Fruit fly (Drosophila melanogaster): ENCODE data around the gene ro.

The ro gene

DNA sequence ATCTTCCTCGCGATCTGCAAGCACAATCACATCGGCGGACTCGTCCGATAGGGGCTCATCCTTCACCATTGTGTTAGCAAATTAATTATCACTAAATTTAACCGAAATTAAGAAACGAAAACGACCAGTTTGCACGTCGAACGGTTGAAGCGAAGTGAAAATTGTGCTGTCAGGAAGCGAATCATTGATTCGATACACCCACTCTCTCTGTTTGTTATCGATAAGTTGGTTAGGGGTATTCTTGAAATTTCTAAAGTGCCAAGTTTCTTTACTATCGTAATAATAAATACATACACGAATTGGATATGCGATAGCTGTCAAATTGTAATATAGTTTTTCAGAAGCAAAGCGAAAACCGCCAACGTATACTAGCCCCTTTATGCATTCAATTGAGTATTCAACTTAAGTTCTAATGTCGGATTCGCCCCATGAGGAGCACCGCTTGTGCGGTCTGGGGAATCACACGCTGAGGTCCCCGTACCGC, 5.4 kb downstream of the ro start, which contains the start of gene Rb97D (continued):
- TF ChIP-seq zfh1 (GFP tag; IDR thresholded peaks at IDR 0.05) = peak; percentile 75; the same call in 2 of the 3 replicates
- peak; percentile 27 for TF ChIP-seq CG18476 (GFP tag; optimal IDR thresholded peaks at IDR 0.05)
- peak; percentile 50 for TF ChIP-seq Nf-YB (GFP tag; optimal IDR thresholded peaks at IDR 0.05)
- TF ChIP-seq Poxn (GFP tag; IDR thresholded peaks at IDR 0.05) = no peak
- peak; percentile 7 for TF ChIP-seq Atf3 (GFP tag; optimal IDR thresholded peaks at IDR 0.05)
- TF ChIP-seq Dbx (GFP tag; IDR thresholded peaks at IDR 0.05) = peak; percentile 82
- TF ChIP-seq kay (GFP tag; optimal IDR thresholded peaks at IDR 0.05) = peak; percentile 43
- TF ChIP-seq CG15479 (GFP tag; optimal IDR thresholded peaks at IDR 0.05) = no peak
- TF ChIP-seq jumu (GFP tag; optimal IDR thresholded peaks at IDR 0.05) = peak; percentile 29
- TF ChIP-seq CG14710 (tag; optimal IDR thresholded peaks at IDR 0.05) = peak; percentile 67
- peak; percentile 65 for TF ChIP-seq CG10209 (GFP tag; optimal IDR thresholded peaks at IDR 0.05)
- no peak for TF ChIP-seq gt (GFP tag; IDR thresholded peaks at IDR 0.05)
- no peak for TF ChIP-seq CG6854 (GFP tag; optimal IDR thresholded peaks at IDR 0.05)
- TF ChIP-seq CG31441 (GFP tag; IDR thresholded peaks at IDR 0.05) = peak; percentile 72
- peak; percentile 87 for TF ChIP-seq ci (GFP tag; IDR thresholded peaks at IDR 0.05)
- peak; percentile 53 for TF ChIP-seq CG12299 (tag; optimal IDR thresholded peaks at IDR 0.05)
- peak; percentile 15 for TF ChIP-seq CG8359 (GFP tag; optimal IDR thresholded peaks at IDR 0.05; ENCODE audit: borderline replicate concordance)
- peak; percentile 77 for TF ChIP-seq Xbp1 (GFP tag; optimal IDR thresholded peaks at IDR 0.05)
- peak; percentile 14 for TF ChIP-seq tap (tag; optimal IDR thresholded peaks at IDR 0.05)
- peak; percentile 78 for TF ChIP-seq caup (GFP tag; optimal IDR thresholded peaks at IDR 0.05; ENCODE audit: severe bottlenecking)
- peak; percentile 23 for TF ChIP-seq sqz (GFP tag; optimal IDR thresholded peaks at IDR 0.05)
- TF ChIP-seq CG34224 (GFP tag; IDR thresholded peaks at IDR 0.05; ENCODE audit: partially characterized antibody) = peak; percentile 90
- TF ChIP-seq abd-A (tag; optimal IDR thresholded peaks at IDR 0.05) = no peak
- peak; percentile 37 for TF ChIP-seq fd96Cb (tag; optimal IDR thresholded peaks at IDR 0.05)
- peak; percentile 50 for TF ChIP-seq wor (GFP tag; IDR thresholded peaks at IDR 0.05)
- peak; percentile 68 for TF ChIP-seq CG18619 (GFP tag; optimal IDR thresholded peaks at IDR 0.05)
- TF ChIP-seq Atf-2 (GFP tag; optimal IDR thresholded peaks at IDR 0.05) = peak; percentile 32
- TF ChIP-seq dmrt99B (tag; optimal IDR thresholded peaks at IDR 0.05) = peak; percentile 52
- TF ChIP-seq Ravus (GFP tag; IDR thresholded peaks at IDR 0.05) = no peak
- TF ChIP-seq Doc3 (GFP tag; IDR thresholded peaks at IDR 0.05; ENCODE audit: partially characterized antibody) = peak; percentile 93
- TF ChIP-seq crc (GFP tag; optimal IDR thresholded peaks at IDR 0.05) = peak; percentile 59
- TF ChIP-seq CG34422 (GFP tag; IDR thresholded peaks at IDR 0.05) = peak; percentile 55; the same call in 2 of the 3 replicates
- peak; percentile 63 for TF ChIP-seq CG1602 (GFP tag; optimal IDR thresholded peaks at IDR 0.05)
- no peak for TF ChIP-seq CG4707 (GFP tag; optimal IDR thresholded peaks at IDR 0.05)
- TF ChIP-seq Dip2 (GFP tag; IDR thresholded peaks at IDR 0.05) = no peak
- peak; percentile 43 for TF ChIP-seq Usf (GFP tag; optimal IDR thresholded peaks at IDR 0.05)
- TF ChIP-seq trh (GFP tag; optimal IDR thresholded peaks at IDR 0.05) = peak; percentile 12
- TF ChIP-seq CG16779 (GFP tag; IDR thresholded peaks at IDR 0.05) = peak; percentile 39; the same call in 1 of the 2 replicates
- no peak for TF ChIP-seq eyg (GFP tag; optimal IDR thresholded peaks at IDR 0.05)
- peak; percentile 91 for TF ChIP-seq hbn (GFP tag; IDR thresholded peaks at IDR 0.05; ENCODE audit: partially characterized antibody)
- no peak for TF ChIP-seq Lpt (GFP tag; optimal IDR thresholded peaks at IDR 0.05)
- no peak for TF ChIP-seq MTF-1 (GFP tag; optimal IDR thresholded peaks at IDR 0.05; ENCODE audit: borderline replicate concordance)
- 0 out of 3 replicates have a peak, but pooled peaks have one; percentile 27 for TF ChIP-seq CG11093 (GFP tag; IDR thresholded peaks at IDR 0.05)
- no peak for TF ChIP-seq CG3065 (GFP tag; optimal IDR thresholded peaks at IDR 0.05)
- no peak for TF ChIP-seq CG8478 (optimal IDR thresholded peaks at IDR 0.05)
- TF ChIP-seq scrt (GFP tag; optimal IDR thresholded peaks at IDR 0.05) = peak; percentile 20
- TF ChIP-seq CG7357 (GFP tag; IDR thresholded peaks at IDR 0.05) = no peak
- TF ChIP-seq sc (optimal IDR thresholded peaks at IDR 0.05) = no peak
- peak; percentile 21 for TF ChIP-seq sc (GFP tag; optimal IDR thresholded peaks at IDR 0.05)
- no peak for TF ChIP-seq NK7.1 (GFP tag; optimal IDR thresholded peaks at IDR 0.05)
- peak; percentile 51; the same call in 1 of the 2 replicates for TF ChIP-seq CG14667 (GFP tag; IDR thresholded peaks at IDR 0.05)

All from whole organism, embryonic.